Worm (Caenorhabditis elegans) whole organism, young adult: ENCODE data around the gene C04B4.1.

Source experiments
- C06A6.2 ChIP-seq: fragments of 200-800 bp; sonication (Bioruptor generic); conservative IDR thresholded peaks from 2 replicates; pipeline ENCODE4 v1.3.6; 2022; ENCODE audit warnings: missing genetic modification characterization, missing compliant biosample characterization
- C17E4.6 ChIP-seq: fragments of 200-800 bp; sonication (Bioruptor generic); IDR thresholded peaks from 2 replicates; pipeline ENCODE4 v1.3.6; 2022; ENCODE audit warnings: missing genetic modification reagents, missing genetic modification characterization, missing compliant biosample characterization
- F22D6.2 ChIP-seq: sonication (generic microtip); optimal IDR thresholded peaks from 2 replicates; lab custom pipeline; 2016; ENCODE audit warnings: mild to moderate bottlenecking, missing genetic modification characterization, missing compliant biosample characterization
- F57C9.4 ChIP-seq: sonication (generic microtip); optimal IDR thresholded peaks from 2 replicates; lab custom pipeline; 2017; ENCODE audit warnings: mild to moderate bottlenecking, missing genetic modification characterization, missing compliant biosample characterization
- K11D2.4 ChIP-seq: fragments of 200-800 bp; sonication (Bioruptor generic); IDR thresholded peaks from 2 replicates; pipeline ENCODE4 v1.3.6; 2022; ENCODE audit warnings: missing genetic modification reagents, missing genetic modification characterization, missing compliant biosample characterization
- Y53G8AR.9 ChIP-seq: fragments of 200-800 bp; sonication (Bioruptor generic); conservative IDR thresholded peaks from 2 replicates; pipeline ENCODE4 v1.3.6; 2022; ENCODE audit warnings: missing genetic modification reagents, missing genetic modification characterization, missing compliant biosample characterization
- Y79H2A.3 ChIP-seq: fragments of 200-800 bp; sonication (Bioruptor generic); conservative IDR thresholded peaks from 2 replicates; pipeline ENCODE4 v1.3.6; 2022; ENCODE audit warnings: missing genetic modification reagents, missing genetic modification characterization, missing compliant biosample characterization
- Y95B8A.8 ChIP-seq: fragments of 200-800 bp; sonication (Bioruptor generic); IDR thresholded peaks from 2 replicates; pipeline ENCODE4 v1.3.6; 2022; ENCODE audit warnings: missing genetic modification reagents, missing genetic modification characterization, missing compliant biosample characterization
- atf-7 ChIP-seq: sonication (generic microtip); optimal IDR thresholded peaks from 2 replicates; lab custom pipeline; 2017; ENCODE audit warnings: mild to moderate bottlenecking, missing genetic modification characterization, missing compliant biosample characterization
- attf-3 ChIP-seq: fragments of 200-800 bp; sonication (Bioruptor generic); conservative IDR thresholded peaks from 2 replicates; pipeline ENCODE4 v1.3.6; 2022; ENCODE audit warnings: missing genetic modification reagents, missing genetic modification characterization, missing compliant biosample characterization
- bed-2 ChIP-seq: fragments of 200-800 bp; sonication (Bioruptor generic); IDR thresholded peaks from 2 replicates; pipeline ENCODE4 v1.3.6; 2022; ENCODE audit warnings: missing genetic modification reagents, missing genetic modification characterization, missing compliant biosample characterization
- ceh-100 ChIP-seq: fragments of 200-800 bp; sonication (Bioruptor generic); IDR thresholded peaks from 2 replicates; pipeline ENCODE4 v1.3.6; 2022; ENCODE audit warnings: missing genetic modification reagents, missing genetic modification characterization, missing compliant biosample characterization
- ceh-27 ChIP-seq: fragments of 200-800 bp; sonication (Bioruptor generic); optimal IDR thresholded peaks from 2 replicates; lab custom pipeline; 2018; ENCODE audit warnings: mild to moderate bottlenecking, missing genetic modification characterization, moderate library complexity, missing compliant biosample characterization
- ceh-79 ChIP-seq: sonication (generic microtip); optimal IDR thresholded peaks from 2 replicates; lab custom pipeline; 2017; ENCODE audit warnings: mild to moderate bottlenecking, missing genetic modification characterization, missing compliant biosample characterization
- egl-44 ChIP-seq: fragments of 200-800 bp; sonication (Bioruptor generic); IDR thresholded peaks from 2 replicates; pipeline ENCODE4 v1.3.6; 2022; ENCODE audit warnings: missing genetic modification reagents, missing genetic modification characterization, missing compliant biosample characterization
- egrh-3 ChIP-seq: fragments of 200-800 bp; sonication (Bioruptor generic); IDR thresholded peaks from 2 replicates; pipeline ENCODE4 v1.3.6; 2022; ENCODE audit warnings: missing genetic modification reagents, missing genetic modification characterization, missing compliant biosample characterization
- ekl-4 ChIP-seq: fragments of 200-800 bp; sonication (Bioruptor generic); IDR thresholded peaks from 2 replicates; pipeline ENCODE4 v1.3.6; 2022; ENCODE audit warnings: missing genetic modification reagents, missing genetic modification characterization, missing compliant biosample characterization
- ets-4 ChIP-seq: fragments of 200-800 bp; sonication (Bioruptor generic); optimal IDR thresholded peaks from 2 replicates; lab custom pipeline; 2018; ENCODE audit warnings: mild to moderate bottlenecking, missing genetic modification characterization, missing compliant biosample characterization
- him-1 ChIP-seq: sonication (generic microtip); optimal IDR thresholded peaks from 2 replicates; lab custom pipeline; 2016; ENCODE audit warnings: missing genotype, missing genetic modification reagents, missing genetic modification characterization, missing compliant biosample characterization
- hrde-1 ChIP-seq: sonication (generic microtip); optimal IDR thresholded peaks from 2 replicates; lab custom pipeline; 2016; ENCODE audit warnings: missing genetic modification characterization, mild to moderate bottlenecking, missing compliant biosample characterization, moderate library complexity, missing genotype, missing genetic modification reagents, borderline replicate concordance
- let-607 ChIP-seq, 2 experiments: fragments of 200-800 bp in 1 of 2; sonication (Bioruptor generic) in 1 of 2; sonication (generic microtip) in 1 of 2; optimal IDR thresholded peaks; 2 replicates each; lab custom pipeline; 2016 to 2018; ENCODE audit warnings: mild to moderate bottlenecking in 2 of 2, missing compliant biosample characterization in 2 of 2, missing genetic modification characterization in 2 of 2, moderate library complexity in 2 of 2, missing genotype in 1 of 2
- lsl-1 ChIP-seq: fragments of 200-800 bp; sonication (Bioruptor generic); optimal IDR thresholded peaks from 2 replicates; lab custom pipeline; 2018; ENCODE audit warnings: mild to moderate bottlenecking, missing genetic modification characterization, moderate library complexity, missing compliant biosample characterization
- madf-10 ChIP-seq: sonication (generic microtip); optimal IDR thresholded peaks from 2 replicates; lab custom pipeline; 2016; ENCODE audit warnings: mild to moderate bottlenecking, missing genetic modification characterization, missing compliant biosample characterization
- mxl-1 ChIP-seq: sonication (generic microtip); optimal IDR thresholded peaks from 2 replicates; lab custom pipeline; 2016; ENCODE audit warnings: missing genetic modification characterization, missing compliant biosample characterization
- nfyb-1 ChIP-seq: fragments of 200-800 bp; sonication (Bioruptor generic); IDR thresholded peaks from 2 replicates; pipeline ENCODE4 v1.3.6; 2022; ENCODE audit warnings: missing genetic modification reagents, missing genetic modification characterization, missing compliant biosample characterization
- pbrm-1 ChIP-seq: fragments of 200-800 bp; sonication (Bioruptor generic); IDR thresholded peaks from 2 replicates; pipeline ENCODE4 v1.3.6; 2022; ENCODE audit warnings: missing genetic modification reagents, missing genetic modification characterization, missing compliant biosample characterization
- pha-4 ChIP-seq: fragments of 150-350 bp; sonication (generic microtip); optimal IDR thresholded peaks from 2 replicates; lab custom pipeline; 2014; ENCODE audit warnings: missing biosample characterization, missing genetic modification reagents, missing genetic modification characterization
- rcor-1 ChIP-seq: fragments of 200-800 bp; sonication (Bioruptor generic); IDR thresholded peaks from 2 replicates; pipeline ENCODE4 v1.3.6; 2022; ENCODE audit warnings: missing genetic modification reagents, missing genetic modification characterization, missing compliant biosample characterization
- sdz-38 ChIP-seq: sonication (generic microtip); optimal IDR thresholded peaks from 2 replicates; lab custom pipeline; 2016; ENCODE audit warnings: missing genotype, missing genetic modification characterization, missing compliant biosample characterization
- snpc-1.3 ChIP-seq: sonication (generic microtip); optimal IDR thresholded peaks from 2 replicates; lab custom pipeline; 2017; ENCODE audit warnings: missing genetic modification characterization, mild to moderate bottlenecking, missing compliant biosample characterization, antibody characterized with exemption, moderate library complexity, missing genotype, missing genetic modification reagents; ENCODE audit not compliant: insufficient read depth
- sptf-2 ChIP-seq: fragments of 200-800 bp; sonication (Bioruptor generic); optimal IDR thresholded peaks from 2 replicates; lab custom pipeline; 2018; ENCODE audit warnings: mild to moderate bottlenecking, missing genetic modification characterization, missing compliant biosample characterization
- tbp1 ChIP-seq: fragments of 200-800 bp; sonication (Bioruptor generic); optimal IDR thresholded peaks from 2 replicates; lab custom pipeline; 2018; ENCODE audit warnings: mild to moderate bottlenecking, missing genetic modification characterization, missing compliant biosample characterization
- unc-130 ChIP-seq: sonication (generic microtip); optimal IDR thresholded peaks from 2 replicates; lab custom pipeline; 2016; ENCODE audit warnings: missing genetic modification reagents, missing genetic modification characterization, missing compliant biosample characterization
- unc-62 ChIP-seq: fragments of 150-350 bp; optimal IDR thresholded peaks from 2 replicates; lab custom pipeline; 2014; ENCODE audit warnings: missing biosample characterization, missing genetic modification reagents, missing genetic modification characterization

The C04B4.1 gene

DNA sequence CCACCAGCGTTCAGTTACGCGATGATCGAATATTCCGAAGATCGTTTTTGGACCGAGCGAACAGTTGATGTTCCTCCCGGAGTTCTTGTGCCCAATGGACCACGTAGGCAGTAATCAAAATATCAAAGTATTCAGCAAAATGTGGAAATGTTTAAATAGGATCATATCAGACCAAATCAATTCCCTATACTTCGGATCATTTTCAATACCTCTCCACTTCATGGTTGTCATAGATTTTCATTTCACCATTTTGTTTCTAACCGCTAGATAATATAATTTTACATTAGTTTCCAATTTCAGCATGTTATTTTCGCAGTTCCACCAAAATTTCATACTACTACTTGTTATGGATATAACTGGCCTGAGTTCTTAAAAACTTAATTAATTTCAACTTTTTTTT is 37.0 kb downstream of the C04B4.1 start:
- TF ChIP-seq F22D6.2 (tag; lab: Kevin White, UChicago), result no peak
- no peak for TF ChIP-seq pbrm-1 (GFP tag; lab: Robert Waterston, UW)
- TF ChIP-seq pha-4 (tag; lab: Kevin White, UChicago), result no peak
- no peak for TF ChIP-seq Y95B8A.8 (GFP tag; lab: Robert Waterston, UW)
- TF ChIP-seq C17E4.6 (GFP tag; lab: Robert Waterston, UW), result no peak
- TF ChIP-seq Y53G8AR.9 (GFP tag; lab: Robert Waterston, UW), result no peak
- no peak for TF ChIP-seq egl-44 (GFP tag; lab: Robert Waterston, UW)
- TF ChIP-seq F57C9.4 (tag; lab: Kevin White, UChicago), result no peak
- TF ChIP-seq K11D2.4 (GFP tag; lab: Robert Waterston, UW), result no peak
- TF ChIP-seq atf-7, result no peak
- TF ChIP-seq let-607 (tag; optimal IDR thresholded peaks at IDR 0.05; lab: Kevin White, UChicago), result no peak
- TF ChIP-seq ets-4 (GFP tag; lab: Kevin White, UChicago), result no peak
- TF ChIP-seq snpc-1.3, result no peak
- TF ChIP-seq, all 124 proteins: peak for 0

DNA sequence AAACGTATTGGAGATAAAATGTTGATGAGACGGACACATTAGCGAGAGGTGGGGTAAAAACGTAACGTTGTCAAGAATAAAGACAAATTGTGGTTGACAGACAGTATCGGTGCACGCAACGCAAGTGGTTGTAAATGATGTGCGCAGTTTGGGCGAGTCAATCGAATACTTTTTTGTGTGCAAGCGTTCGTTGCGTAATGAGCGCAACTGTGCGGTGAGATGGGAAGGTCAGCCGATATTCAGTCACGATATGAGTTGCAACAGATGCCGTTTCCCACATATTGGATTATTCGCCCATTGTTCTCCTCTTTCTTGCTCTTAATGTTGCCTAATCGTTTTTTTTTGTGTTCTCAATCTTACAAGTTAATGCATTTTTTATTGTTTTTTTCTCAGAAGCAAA is 40.2 kb downstream of the C04B4.1 start, which contains the start of gene ceh-40:
Gene ceh-40, minus strand, starts transcription at position 41 of the 400 bp plus-strand sequence.
- TF ChIP-seq unc-62 (peak; percentile 5), hrde-1 (tag; lab: Kevin White, UChicago) (no peak)

DNA sequence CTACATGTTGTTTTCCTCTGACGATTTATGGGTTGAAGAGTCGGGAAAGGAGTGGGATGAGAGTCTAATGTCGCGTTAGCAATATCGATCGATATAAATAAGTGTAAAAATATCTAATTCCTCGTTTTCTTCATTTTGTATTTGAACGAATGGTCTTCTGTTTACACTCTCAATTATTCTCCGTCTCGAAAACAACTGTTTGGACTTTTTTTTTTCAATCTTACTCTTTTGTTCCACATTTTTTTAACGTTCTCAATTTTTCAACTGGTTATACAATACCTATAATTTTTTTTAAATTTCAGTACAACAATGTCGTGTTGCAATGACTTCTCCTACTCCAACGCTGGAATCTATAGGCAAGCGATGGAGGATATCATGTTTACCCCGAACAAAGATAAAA is 40.8 kb downstream of the C04B4.1 start, which contains the start of gene F17A2.13:
Gene F17A2.13, plus strand, starts transcription at position 301 of the 400 bp plus-strand sequence.
- TF ChIP-seq attf-3 (GFP tag; lab: Robert Waterston, UW) (no peak), nfyb-1 (no peak), unc-130 (GFP tag; lab: Kevin White, UChicago) (no peak), C06A6.2 (GFP tag; lab: Robert Waterston, UW) (no peak), him-1 (tag; lab: Kevin White, UChicago) (no peak), ceh-79 (tag; lab: Kevin White, UChicago) (no peak), bed-2 (GFP tag; lab: Robert Waterston, UW) (no peak)

DNA sequence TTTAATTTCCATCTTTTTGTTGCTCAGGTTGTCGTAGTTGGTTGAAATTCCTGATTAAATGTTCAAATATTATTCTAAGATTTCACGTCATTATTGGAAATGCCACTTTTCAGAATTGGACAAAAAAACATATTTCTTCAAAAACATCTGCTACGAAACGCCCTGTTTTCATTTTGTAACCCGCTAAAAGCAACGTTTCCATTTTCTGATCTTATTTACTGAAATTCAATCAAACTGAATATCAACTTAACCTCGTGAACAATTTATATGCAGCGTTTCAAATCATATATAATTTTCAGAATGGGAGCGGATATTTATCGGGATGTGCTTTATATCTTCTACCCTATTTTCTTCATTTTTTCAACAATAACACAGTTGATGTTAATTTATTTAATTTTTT is 42.9 kb downstream of the C04B4.1 start, which contains the start of gene srd-40:
Gene srd-40, plus strand, starts transcription at position 301 of the 400 bp plus-strand sequence.
- TF ChIP-seq ceh-100 (GFP tag; lab: Robert Waterston, UW), result no peak
- no peak for TF ChIP-seq egl-44 (GFP tag; lab: Robert Waterston, UW)
- no peak for TF ChIP-seq lsl-1 (GFP tag; lab: Kevin White, UChicago)
- TF ChIP-seq ceh-27 (GFP tag; lab: Kevin White, UChicago), result no peak
- no peak for TF ChIP-seq bed-2 (GFP tag; lab: Robert Waterston, UW)
- TF ChIP-seq tbp1 (GFP tag; lab: Kevin White, UChicago), result no peak
- TF ChIP-seq Y79H2A.3 (GFP tag; lab: Robert Waterston, UW), result no peak
- TF ChIP-seq egrh-3, result no peak
- TF ChIP-seq madf-10 (tag; lab: Kevin White, UChicago), result no peak
- TF ChIP-seq ekl-4, result no peak
- no peak for TF ChIP-seq sptf-2 (GFP tag; lab: Kevin White, UChicago)
- TF ChIP-seq rcor-1 (GFP tag; lab: Robert Waterston, UW), result no peak
- no peak for TF ChIP-seq pbrm-1 (GFP tag; lab: Robert Waterston, UW)
- no peak for TF ChIP-seq sdz-38 (tag; lab: Kevin White, UChicago)
- TF ChIP-seq mxl-1 (tag; lab: Kevin White, UChicago), result no peak
